Fruit fly (Drosophila melanogaster) whole organism, adult: ENCODE data around the gene CG33003.
A peak's percentile ranks its signal among the peaks of the same experiment; 100 is the strongest.

Experiments used
- CG11617 ChIP-seq: fragments of 200-800 bp; sonication (Bioruptor generic); optimal IDR thresholded peaks from 2 replicates; lab custom pipeline; 2017; ENCODE audit warnings: mild to moderate bottlenecking, missing biosample characterization, missing genetic modification reagents, missing genetic modification characterization
- CG12768 ChIP-seq: fragments of 200-800 bp; sonication (Bioruptor generic); optimal IDR thresholded peaks from 2 replicates; lab custom pipeline; 2017; ENCODE audit warnings: missing biosample characterization, missing genetic modification characterization, mild to moderate bottlenecking, moderate library complexity, missing genetic modification reagents
- CG14711 ChIP-seq: fragments of 200-800 bp; sonication (Bioruptor generic); optimal IDR thresholded peaks from 2 replicates; lab custom pipeline; 2018; ENCODE audit warnings: missing biosample characterization, mild to moderate bottlenecking, missing genetic modification characterization, moderate library complexity
- CG1620 ChIP-seq: fragments of 200-800 bp; sonication (Bioruptor generic); optimal IDR thresholded peaks from 2 replicates; lab custom pipeline; 2016; ENCODE audit warnings: missing biosample characterization, missing genetic modification characterization
- CG33017 ChIP-seq: fragments of 200-800 bp; sonication (Bioruptor generic); optimal IDR thresholded peaks from 2 replicates; lab custom pipeline; 2018; ENCODE audit warnings: missing biosample characterization, mild to moderate bottlenecking, missing genetic modification characterization, moderate library complexity
- CG5204 ChIP-seq: fragments of 200-800 bp; sonication (Bioruptor generic); optimal IDR thresholded peaks from 2 replicates; lab custom pipeline; 2016; ENCODE audit warnings: missing biosample characterization, missing genetic modification characterization
- CG7045 ChIP-seq: fragments of 200-800 bp; sonication (Bioruptor generic); optimal IDR thresholded peaks from 2 replicates; lab custom pipeline; 2017; ENCODE audit warnings: missing biosample characterization, mild to moderate bottlenecking, missing genetic modification characterization
- CG7101 ChIP-seq: fragments of 200-800 bp; sonication (Bioruptor generic); optimal IDR thresholded peaks from 2 replicates; lab custom pipeline; 2018; ENCODE audit warnings: missing biosample characterization, mild to moderate bottlenecking, missing genetic modification characterization, moderate library complexity
- Clk ChIP-seq: fragments of 200-800 bp; sonication (Bioruptor generic); optimal IDR thresholded peaks from 2 replicates; lab custom pipeline; 2017; ENCODE audit warnings: missing biosample characterization, missing genetic modification characterization
- Crg-1 ChIP-seq: fragments of 200-800 bp; sonication (Bioruptor generic); optimal IDR thresholded peaks from 2 replicates; lab custom pipeline; 2016; ENCODE audit warnings: missing biosample characterization, missing genetic modification characterization
- Hr96 ChIP-seq: fragments of 200-800 bp; sonication (Bioruptor generic); optimal IDR thresholded peaks from 2 replicates; lab custom pipeline; 2016; ENCODE audit warnings: missing biosample characterization, missing genetic modification characterization
- Mnt ChIP-seq: fragments of 200-800 bp; sonication (Bioruptor generic); optimal IDR thresholded peaks from 2 replicates; lab custom pipeline; 2016; ENCODE audit warnings: missing biosample characterization, mild to moderate bottlenecking, missing genetic modification characterization
- bab1 ChIP-seq: fragments of 200-800 bp; sonication (Bioruptor generic); optimal IDR thresholded peaks from 3 replicates; lab custom pipeline; 2019; ENCODE audit warnings: missing biosample characterization, mild to moderate bottlenecking, missing genetic modification characterization, moderate library complexity
- cic ChIP-seq: fragments of 200-800 bp; sonication (Bioruptor generic); optimal IDR thresholded peaks from 2 replicates; lab custom pipeline; 2017; ENCODE audit warnings: missing biosample characterization, mild to moderate bottlenecking, missing genetic modification characterization, moderate library complexity
- cnc ChIP-seq, 2 experiments: fragments of >200 bp; optimal IDR thresholded peaks; 2 replicates each; lab custom pipeline; 2017
- kay ChIP-seq: fragments of 200-800 bp; sonication (Bioruptor generic); peaks from one replicate; lab custom pipeline; 2016; ENCODE audit warnings: missing biosample characterization, missing genetic modification characterization, borderline replicate concordance
- ovo ChIP-seq: fragments of 200-800 bp; sonication (Bioruptor generic); optimal IDR thresholded peaks from 2 replicates; lab custom pipeline; 2016; ENCODE audit warnings: missing biosample characterization, missing genetic modification characterization
- pad ChIP-seq: fragments of 200-800 bp; sonication (Bioruptor generic); optimal IDR thresholded peaks from 3 replicates; lab custom pipeline; 2017; ENCODE audit warnings: missing biosample characterization, missing genetic modification characterization, mild to moderate bottlenecking, moderate library complexity, missing genetic modification reagents
- tj ChIP-seq: fragments of 200-800 bp; sonication (Bioruptor generic); optimal IDR thresholded peaks from 3 replicates; lab custom pipeline; 2017; ENCODE audit warnings: missing biosample characterization, mild to moderate bottlenecking, missing genetic modification characterization, moderate library complexity
- toe ChIP-seq: fragments of 200-800 bp; sonication (Bioruptor generic); optimal IDR thresholded peaks from 2 replicates; lab custom pipeline; 2016; ENCODE audit warnings: missing biosample characterization, missing genetic modification characterization

CG33003 gene

DNA sequence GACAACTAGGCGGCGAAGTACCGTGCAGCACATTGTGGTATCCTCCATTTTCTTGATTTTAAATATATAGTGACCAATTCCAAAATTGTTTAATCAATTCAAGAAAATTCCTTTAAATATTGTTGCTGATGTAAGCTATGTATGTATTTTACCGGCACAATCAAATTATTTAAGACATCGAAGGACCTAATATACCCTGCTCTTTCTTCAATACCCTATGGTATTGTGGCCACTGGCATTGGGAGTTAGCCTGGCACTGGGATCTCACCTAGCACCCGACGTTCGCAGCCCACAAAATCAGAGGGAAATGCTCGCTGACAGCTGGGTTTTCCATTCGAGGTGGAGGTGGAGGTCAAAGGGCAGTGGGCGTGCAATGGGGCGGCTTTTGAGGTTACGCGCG is 21.4 kb downstream of the CG33003 start:
- TF ChIP-seq Mnt: no peak

DNA sequence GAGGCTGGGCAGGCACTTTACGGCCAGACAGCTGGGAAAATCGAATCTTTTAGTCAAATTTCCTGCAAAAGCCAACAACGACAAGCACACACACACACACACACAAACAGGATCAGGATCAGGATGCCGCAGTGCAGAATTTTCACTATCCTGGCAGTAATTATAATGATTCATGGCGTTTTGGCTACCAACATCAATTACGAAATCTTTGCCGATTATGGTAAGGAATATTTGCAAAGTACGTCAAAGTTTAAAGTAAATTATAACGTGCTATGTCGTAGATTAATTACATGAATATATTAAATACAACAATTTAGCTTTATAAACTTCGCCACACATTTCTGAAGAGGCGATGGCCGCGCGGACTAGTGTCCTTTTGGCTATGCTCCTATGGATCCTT is 32.9 kb downstream of the CG33003 start, which contains the start of the genes CG34177 and CG34178:
CG34177 (plus strand) TSS at position 301 of the 400 bp plus-strand sequence.
CG34178 (plus strand) TSS at position 301 of the 400 bp plus-strand sequence.
- TF ChIP-seq CG1620 (GFP tag; lab: Kevin White, UChicago) (no peak), CG11617 (no peak), CG7045 (GFP tag; lab: Kevin White, UChicago) (no peak), CG33017 (tag; lab: Kevin White, UChicago) (no peak), CG5204 (no peak), ovo (no peak), cic (GFP tag; lab: Kevin White, UChicago) (no peak), kay (no peak), Crg-1 (GFP tag; lab: Kevin White, UChicago) (no peak), bab1 (no peak), toe (GFP tag; lab: Kevin White, UChicago) (no peak), Hr96 (GFP tag; lab: Kevin White, UChicago) (no peak), Mnt (no peak), pad (GFP tag; lab: Kevin White, UChicago) (no peak)

DNA sequence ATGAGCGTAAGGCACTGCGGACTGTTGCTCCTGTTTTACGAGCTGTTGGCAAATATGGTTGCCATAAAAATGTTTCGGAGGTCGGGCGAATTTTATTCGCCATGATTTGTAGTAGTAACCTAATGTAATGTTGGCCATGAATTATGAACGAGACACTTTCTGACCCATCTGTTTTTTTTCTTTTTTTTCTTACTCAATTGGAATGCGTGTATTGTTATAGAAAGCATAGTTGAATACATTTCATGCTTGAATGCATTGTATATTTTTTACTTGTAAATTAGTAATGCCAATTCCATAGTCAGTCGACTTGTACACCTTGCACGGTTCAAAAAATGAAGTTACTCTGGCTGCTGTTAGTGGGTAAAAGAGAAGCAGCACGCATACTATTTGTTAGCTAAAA is 36.7 kb downstream of the CG33003 start, which contains the start of gene CG43056:
CG43056 (plus strand) TSS at position 301 of the 400 bp plus-strand sequence.
- TF ChIP-seq CG11617 (no peak), ovo (no peak), Crg-1 (GFP tag; lab: Kevin White, UChicago) (no peak), CG7101 (no peak), tj (no peak), cnc (optimal IDR thresholded peaks at IDR 0.05; lab: Kevin White, UChicago) (no peak), CG12768 (GFP tag; lab: Kevin White, UChicago) (no peak), cic (GFP tag; lab: Kevin White, UChicago) (no peak), CG14711 (tag; lab: Kevin White, UChicago) (no peak), Clk (GFP tag; lab: Kevin White, UChicago) (no peak), Hr96 (GFP tag; lab: Kevin White, UChicago) (no peak), pad (GFP tag; lab: Kevin White, UChicago) (no peak), CG1620 (GFP tag; lab: Kevin White, UChicago) (no peak), kay (no peak), CG5204 (no peak), Mnt (no peak), CG7045 (GFP tag; lab: Kevin White, UChicago) (no peak), toe (GFP tag; lab: Kevin White, UChicago) (no peak), CG33017 (tag; lab: Kevin White, UChicago) (no peak), bab1 (no peak)

DNA sequence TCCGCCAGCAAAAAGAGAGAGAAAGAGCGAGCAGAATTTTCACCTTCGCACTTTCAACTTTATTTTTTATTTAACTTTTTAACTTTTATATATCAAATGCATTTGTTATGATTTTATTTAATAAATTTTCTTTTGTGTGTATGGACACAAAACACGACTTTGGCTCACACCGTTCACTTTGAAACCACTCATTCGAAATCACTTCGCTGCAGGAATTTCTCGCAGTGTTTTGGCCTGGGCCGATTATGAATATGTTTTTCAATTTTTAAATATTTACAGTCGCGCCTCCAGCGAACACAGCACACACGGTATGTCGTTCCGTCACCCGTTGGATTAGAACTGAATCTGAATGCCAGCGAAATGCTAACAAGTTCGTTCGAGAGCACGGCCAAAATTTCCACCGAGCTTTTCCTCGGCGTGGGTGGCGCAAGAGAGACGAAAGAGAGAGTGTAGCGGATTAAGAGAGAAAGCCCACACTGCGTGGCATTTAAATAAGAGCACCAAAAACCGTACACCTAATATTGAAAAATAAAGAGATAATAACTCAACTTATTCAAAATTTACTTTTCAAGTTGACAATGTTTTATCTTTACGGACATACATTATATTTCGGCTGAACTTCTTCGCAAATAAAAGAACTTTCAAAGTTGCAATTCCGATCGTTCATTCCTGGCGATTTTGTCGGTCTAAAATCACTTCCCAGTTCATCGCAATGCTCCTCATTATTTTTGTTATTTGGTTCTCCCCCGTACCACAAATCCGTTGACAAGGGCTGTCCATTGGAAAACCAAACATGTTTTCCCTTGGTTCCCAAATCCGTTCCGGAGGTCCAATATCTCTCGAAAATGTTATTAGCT is 40.4 kb downstream of the CG33003 start, which contains the start of gene CG15431:
CG15431 (minus strand) TSS at position 402 of the 857 bp plus-strand sequence.
- TF ChIP-seq Hr96 (GFP tag; lab: Kevin White, UChicago) (no peak), tj (no peak), CG1620 (GFP tag; lab: Kevin White, UChicago) (no peak), CG33017 (tag; lab: Kevin White, UChicago) (peak; percentile 5), Crg-1 (GFP tag; lab: Kevin White, UChicago) (no peak), CG7045 (GFP tag; lab: Kevin White, UChicago) (peak; percentile 29), CG11617 (peak; percentile 25), CG7101 (no peak), toe (GFP tag; lab: Kevin White, UChicago) (no peak)

DNA sequence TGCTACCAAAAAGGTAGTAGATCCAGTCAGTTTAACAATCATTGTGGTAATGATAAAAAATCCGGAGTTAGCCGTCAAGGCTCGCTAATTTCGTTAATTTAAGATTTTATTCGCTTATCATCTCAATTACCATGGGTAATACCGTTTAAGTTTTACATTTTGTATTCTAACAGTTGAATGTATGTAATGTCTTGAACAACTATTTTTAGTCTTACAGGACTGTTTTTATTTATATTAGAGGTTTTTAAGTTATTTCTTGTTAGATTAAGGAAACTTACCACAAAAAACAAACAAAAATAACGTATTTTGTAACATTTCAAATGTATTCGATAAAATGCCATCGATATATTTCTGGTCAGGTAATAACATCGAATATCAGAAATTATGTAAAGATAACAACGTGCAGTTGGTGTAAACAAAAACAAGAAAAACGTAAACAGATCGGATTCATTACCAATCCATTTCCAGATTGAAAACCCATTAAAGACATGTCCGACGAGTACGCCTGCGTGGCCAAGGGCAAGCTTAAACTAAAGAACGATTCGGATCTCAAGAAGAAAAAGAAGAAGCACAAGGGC is 41.3 kb downstream of the CG33003 start, which contains the start of the genes Sfp24F and CG15432:
Sfp24F (minus strand) TSS at position 51 of the 578 bp plus-strand sequence.
CG15432 (plus strand) TSS at position 311 of the 578 bp plus-strand sequence.
- no peak for TF ChIP-seq CG12768 (GFP tag; lab: Kevin White, UChicago)
- no peak for TF ChIP-seq tj
- peak; percentile 9 for TF ChIP-seq bab1
- TF ChIP-seq CG7045 (GFP tag; lab: Kevin White, UChicago): no peak
- no peak for TF ChIP-seq pad (GFP tag; lab: Kevin White, UChicago)

DNA sequence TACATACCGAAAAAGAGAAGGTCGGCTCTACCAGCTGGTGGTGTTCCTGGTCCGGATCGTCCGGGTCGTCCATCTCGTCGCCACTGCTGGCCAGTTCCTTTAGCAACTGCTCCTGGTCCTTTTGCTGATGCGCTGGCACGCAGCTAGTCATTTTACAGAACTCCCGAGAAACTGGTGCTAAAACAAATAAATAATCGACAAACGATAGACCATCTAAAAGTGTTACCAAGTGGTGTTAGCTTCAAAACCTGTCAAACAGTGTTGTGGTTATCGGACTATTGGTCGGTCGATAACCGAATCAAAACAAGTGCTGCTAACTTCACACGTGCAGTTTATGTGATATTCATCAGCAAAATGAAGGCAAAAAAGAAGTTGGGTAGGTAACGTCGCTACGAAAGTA is 43.7 kb downstream of the CG33003 start, which contains the start of the genes morgue and Elp3:
morgue (minus strand) TSS at position 224 of the 400 bp plus-strand sequence.
Elp3 (plus strand) TSS at position 276 of the 400 bp plus-strand sequence.
- TF ChIP-seq cic (GFP tag; lab: Kevin White, UChicago) (no peak), CG11617 (no peak), CG7101 (no peak), Clk (GFP tag; lab: Kevin White, UChicago) (no peak), Hr96 (GFP tag; lab: Kevin White, UChicago) (no peak), CG33017 (tag; lab: Kevin White, UChicago) (no peak), ovo (no peak), CG12768 (GFP tag; lab: Kevin White, UChicago) (no peak), tj (no peak), kay (no peak), CG7045 (GFP tag; lab: Kevin White, UChicago) (no peak), Mnt (peak; percentile 93), pad (GFP tag; lab: Kevin White, UChicago) (no peak), Crg-1 (GFP tag; lab: Kevin White, UChicago) (no peak), bab1 (peak; percentile 29)
